Worm (Caenorhabditis elegans) whole organism, L2 larva: ENCODE results near the gene emg-1.

Experiments used
- aly-2 ChIP-seq: fragments of 150-350 bp; optimal IDR thresholded peaks from 2 replicates; lab custom pipeline; 2014; ENCODE audit warnings: missing biosample characterization, missing genetic modification characterization
- dmd-4 ChIP-seq: sonication (generic microtip); optimal IDR thresholded peaks from 2 replicates; lab custom pipeline; 2017; ENCODE audit warnings: missing biosample characterization, missing genetic modification characterization
- lin-13 ChIP-seq: fragments of 150-350 bp; optimal IDR thresholded peaks from 2 replicates; lab custom pipeline; 2014; ENCODE audit warnings: missing biosample characterization, missing genetic modification reagents, missing genetic modification characterization
- nhr-23 ChIP-seq: fragments of 150-350 bp; optimal IDR thresholded peaks from 2 replicates; lab custom pipeline; 2014; ENCODE audit warnings: missing biosample characterization, missing genetic modification reagents, missing genetic modification characterization
- nhr-25 ChIP-seq: fragments of 150-350 bp; sonication (generic microtip); optimal IDR thresholded peaks from 3 replicates; lab custom pipeline; 2014; ENCODE audit warnings: missing biosample characterization, missing genetic modification characterization

- TF ChIP-seq lin-13 (GFP tag; lab: Kevin White, UChicago) (no peak), nhr-23 (tag; lab: Kevin White, UChicago) (no peak), aly-2 (tag; lab: Kevin White, UChicago) (no peak), nhr-25 (tag; lab: Kevin White, UChicago) (no peak), dmd-4 (tag; lab: Kevin White, UChicago) (no peak)
Observed at ce11 chrIII:10656069-10656468, 6.8 kb downstream of the emg-1 start.
